Worm (Caenorhabditis elegans) whole organism, L4 larva: ENCODE results near the gene C10G8.2.

ENCODE experiments used
- F26F4.8 ChIP-seq: fragments of 200-800 bp; sonication (Bioruptor generic); conservative IDR thresholded peaks from 2 replicates; pipeline ENCODE4 v1.3.6; 2022; ENCODE audit warnings: missing genetic modification characterization, missing compliant biosample characterization
- dmd-9 ChIP-seq: fragments of 200-800 bp; sonication (Bioruptor generic); IDR thresholded peaks from 2 replicates; pipeline ENCODE4 v1.3.6; 2022; ENCODE audit warnings: missing genetic modification reagents, missing genetic modification characterization, missing compliant biosample characterization
- dve-1 ChIP-seq: sonication (generic microtip); optimal IDR thresholded peaks from 2 replicates; lab custom pipeline; 2017; ENCODE audit warnings: antibody characterized with exemption, mild to moderate bottlenecking, missing genetic modification characterization, missing compliant biosample characterization; ENCODE audit not compliant: insufficient read depth
- fkh-10 ChIP-seq: fragments of 150-350 bp; optimal IDR thresholded peaks from 2 replicates; lab custom pipeline; 2014; ENCODE audit warnings: missing biosample characterization, missing genetic modification reagents, missing genetic modification characterization
- madf-9 ChIP-seq: fragments of 200-800 bp; sonication (Bioruptor generic); conservative IDR thresholded peaks from 2 replicates; pipeline ENCODE4 v1.3.6; 2022; ENCODE audit warnings: missing genetic modification reagents, missing genetic modification characterization, missing compliant biosample characterization
- pha-4 ChIP-seq, 2 experiments: fragments of 150-350 bp in 1 of 2; fragments of 200-800 bp in 1 of 2; sonication (Bioruptor generic) in 1 of 2; IDR thresholded peaks in 1 of 2; optimal IDR thresholded peaks in 1 of 2; 2 replicates each; pipeline versions ENCODE4 v1.3.6 to Lab custom; 2014 to 2022; ENCODE audit warnings: missing genetic modification characterization in 2 of 2, missing genetic modification reagents in 2 of 2, missing biosample characterization in 1 of 2, missing compliant biosample characterization in 1 of 2
- pqm-1 ChIP-seq: sonication (generic microtip); optimal IDR thresholded peaks from 2 replicates; lab custom pipeline; 2017; ENCODE audit warnings: missing biosample characterization, missing genetic modification characterization
- unc-39 ChIP-seq: sonication (generic microtip); optimal IDR thresholded peaks from 2 replicates; lab custom pipeline; 2017; ENCODE audit warnings: missing biosample characterization, missing genetic modification characterization

ce11 chrV:5362220-5362619 is 48.0 kb downstream of the C10G8.2 start:
- TF ChIP-seq pha-4 (GFP tag; IDR thresholded peaks at IDR 0.05; lab: Robert Waterston, UW) (no peak), pha-4 (tag; optimal IDR thresholded peaks at IDR 0.05; lab: Kevin White, UChicago) (no peak), unc-39 (no peak), dmd-9 (GFP tag; lab: Robert Waterston, UW) (no peak), madf-9 (GFP tag; lab: Robert Waterston, UW) (no peak), dve-1 (tag; lab: Kevin White, UChicago) (no peak), F26F4.8 (GFP tag; lab: Robert Waterston, UW) (no peak), pqm-1 (tag; lab: Kevin White, UChicago) (no peak), fkh-10 (GFP tag; lab: Kevin White, UChicago) (no peak)
